In the genomic region with DNA sequence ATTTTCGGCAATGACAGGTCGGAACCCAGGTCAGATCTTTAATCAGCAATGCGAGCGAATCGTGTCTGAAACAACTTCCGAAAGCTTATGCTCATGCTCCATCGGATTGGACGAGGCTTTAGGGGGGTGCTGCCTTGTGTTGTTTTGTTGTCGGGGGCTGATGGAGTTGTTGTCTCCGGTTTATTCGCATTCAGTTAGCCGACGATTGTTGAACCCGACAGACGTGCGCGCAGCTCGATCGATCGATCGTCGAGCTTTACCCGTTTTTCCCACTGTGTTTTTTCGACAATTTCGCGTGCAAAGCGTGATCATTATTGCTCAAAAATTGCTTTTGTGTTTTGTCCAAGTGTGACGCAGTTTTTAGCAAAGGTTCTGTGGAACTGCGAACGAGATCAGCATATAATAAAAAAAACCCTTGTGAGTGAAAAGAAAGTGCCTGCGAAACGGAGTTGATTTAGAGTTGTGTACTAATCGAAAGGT, we compare ENCODE assay signal across 2 fruit fly cellular contexts.
TF ChIP-seq lines count a peak whose summit lies in the region.

CG17834 (plus strand) TSS at position 191 of the 480 bp plus-strand sequence.

TF ChIP-seq in whole organism, embryonic, 481 proteins besides CTCF, POLR2A, EP300 and RAD21 (continued from another document and continues in another):
- TF ChIP-seq yki (optimal IDR thresholded peaks at IDR 0.05; lab: Kevin White, UChicago) (no peak), CG6765 (GFP tag; optimal IDR thresholded peaks at IDR 0.05; lab: Kevin White, UChicago) (peak; percentile 40), stc (GFP tag; IDR thresholded peaks at IDR 0.05; lab: Robert Waterston, UW) (peak; percentile 25; the same call in 1 of the 2 replicates), NK7.1 (GFP tag; optimal IDR thresholded peaks at IDR 0.05; lab: Kevin White, UChicago) (no peak), NC2β (GFP tag; optimal IDR thresholded peaks at IDR 0.05; lab: Kevin White, UChicago) (no peak), ara (GFP tag; IDR thresholded peaks at IDR 0.05; lab: Robert Waterston, UW) (peak; percentile 13; the same call in 1 of the 2 replicates), CG34422 (GFP tag; IDR thresholded peaks at IDR 0.05; lab: Robert Waterston, UW) (peak; percentile 32; the same call in 1 of the 3 replicates), CG9932 (GFP tag; IDR thresholded peaks at IDR 0.05; lab: Robert Waterston, UW) (0 out of 2 replicates have a peak, but pooled peaks have one; percentile 16), da (GFP tag; optimal IDR thresholded peaks at IDR 0.05; lab: Kevin White, UChicago) (no peak), NFAT (GFP tag; IDR thresholded peaks at IDR 0.05; lab: Robert Waterston, UW) (peak; percentile 43; the same call in 1 of the 2 replicates), mirr (GFP tag; optimal IDR thresholded peaks at IDR 0.05; lab: Kevin White, UChicago) (peak; percentile 80), ato (GFP tag; IDR thresholded peaks at IDR 0.05; lab: Robert Waterston, UW; ENCODE audit: partially characterized antibody) (no peak), Hr78 (GFP tag; optimal IDR thresholded peaks at IDR 0.05; lab: Kevin White, UChicago) (peak in 1 of 2 experiments; percentile 85), Adf1 (GFP tag; IDR thresholded peaks at IDR 0.05; lab: Robert Waterston, UW) (peak; percentile 22; the same call in 1 of the 2 replicates), eyg (GFP tag; optimal IDR thresholded peaks at IDR 0.05; lab: Kevin White, UChicago) (no peak), CG7372 (GFP tag; IDR thresholded peaks at IDR 0.05; lab: Robert Waterston, UW) (no peak), vvl (GFP tag; IDR thresholded peaks at IDR 0.05; lab: Robert Waterston, UW) (0 out of 2 replicates have a peak, but pooled peaks have one; percentile 26), HHEX (GFP tag; optimal IDR thresholded peaks at IDR 0.05; lab: Kevin White, UChicago) (peak; percentile 16), Nf-YC (tag; optimal IDR thresholded peaks at IDR 0.05; lab: Kevin White, UChicago) (peak; percentile 77), ttk (GFP tag; IDR thresholded peaks at IDR 0.05; lab: Robert Waterston, UW) (peak; percentile 22; the same call in 1 of the 2 replicates), gro (GFP tag; optimal IDR thresholded peaks at IDR 0.05; lab: Kevin White, UChicago) (no peak), Oaz (GFP tag; IDR thresholded peaks at IDR 0.05; lab: Robert Waterston, UW) (0 out of 2 replicates have a peak, but pooled peaks have one; percentile 12), Spps (tag; optimal IDR thresholded peaks at IDR 0.05; lab: Kevin White, UChicago) (no peak), CG16779 (GFP tag; IDR thresholded peaks at IDR 0.05; lab: Robert Waterston, UW) (no peak), CG10431 (GFP tag; optimal IDR thresholded peaks at IDR 0.05; lab: Kevin White, UChicago) (no peak), otp (GFP tag; IDR thresholded peaks at IDR 0.05; lab: Robert Waterston, UW) (peak; percentile 70; the same call in 2 of the 3 replicates), gfzf (GFP tag; optimal IDR thresholded peaks at IDR 0.05; lab: Kevin White, UChicago) (no peak), trh (GFP tag; optimal IDR thresholded peaks at IDR 0.05; lab: Kevin White, UChicago) (no peak), CG8281 (tag; optimal IDR thresholded peaks at IDR 0.05; lab: Kevin White, UChicago) (no peak), ems (GFP tag; optimal IDR thresholded peaks at IDR 0.05; lab: Kevin White, UChicago) (no peak), CG17829 (tag; optimal IDR thresholded peaks at IDR 0.05; lab: Kevin White, UChicago) (no peak), Bgb (GFP tag; IDR thresholded peaks at IDR 0.05; lab: Robert Waterston, UW; ENCODE audit: partially characterized antibody) (peak; percentile 48; the same call in 1 of the 2 replicates), CG12769 (tag; optimal IDR thresholded peaks at IDR 0.05; lab: Kevin White, UChicago) (peak; percentile 59), Dbx (GFP tag; IDR thresholded peaks at IDR 0.05; lab: Robert Waterston, UW) (peak; percentile 21; the same call in 1 of the 3 replicates), Side (GFP tag; optimal IDR thresholded peaks at IDR 0.05; lab: Kevin White, UChicago) (no peak), Mes4 (GFP tag; optimal IDR thresholded peaks at IDR 0.05; lab: Kevin White, UChicago) (no peak), CG1602 (GFP tag; optimal IDR thresholded peaks at IDR 0.05; lab: Kevin White, UChicago) (no peak), tio (GFP tag; optimal IDR thresholded peaks at IDR 0.05; lab: Kevin White, UChicago) (no peak), grn (GFP tag; optimal IDR thresholded peaks at IDR 0.05; lab: Kevin White, UChicago) (peak; percentile 20), D19A (tag; optimal IDR thresholded peaks at IDR 0.05; lab: Kevin White, UChicago) (no peak), Vsx1 (GFP tag; optimal IDR thresholded peaks at IDR 0.05; lab: Kevin White, UChicago) (no peak), Aef1 (GFP tag; IDR thresholded peaks at IDR 0.05; lab: Robert Waterston, UW) (0 out of 3 replicates have a peak, but pooled peaks have one; percentile 16), MBD-R2 (GFP tag; IDR thresholded peaks at IDR 0.05; lab: Robert Waterston, UW) (no peak), CG7987 (GFP tag; optimal IDR thresholded peaks at IDR 0.05; lab: Kevin White, UChicago) (peak; percentile 29), sens (GFP tag; lab: Kevin White, UChicago) (peak; percentile 64), Jarid2 (GFP tag; optimal IDR thresholded peaks at IDR 0.05; lab: Kevin White, UChicago) (peak; percentile 88), crol (GFP tag; IDR thresholded peaks at IDR 0.05; lab: Robert Waterston, UW) (peak; percentile 77), dimm (GFP tag; IDR thresholded peaks at IDR 0.05; lab: Robert Waterston, UW) (no peak), Abd-B (GFP tag; optimal IDR thresholded peaks at IDR 0.05; lab: Kevin White, UChicago) (no peak), CG11695 (GFP tag; IDR thresholded peaks at IDR 0.05; lab: Robert Waterston, UW) (peak; percentile 30; the same call in 1 of the 3 replicates), psq (GFP tag; optimal IDR thresholded peaks at IDR 0.05; lab: Kevin White, UChicago) (no peak), CG10543 (GFP tag; optimal IDR thresholded peaks at IDR 0.05; lab: Kevin White, UChicago) (peak; percentile 61), CG2120 (GFP tag; optimal IDR thresholded peaks at IDR 0.05; lab: Kevin White, UChicago) (no peak), CG9215 (GFP tag; IDR thresholded peaks at IDR 0.05; lab: Robert Waterston, UW) (no peak), Eip74EF (GFP tag; optimal IDR thresholded peaks at IDR 0.05; lab: Kevin White, UChicago) (peak in 1 of 2 experiments; percentile 33), CG15514 (GFP tag; optimal IDR thresholded peaks at IDR 0.05; lab: Kevin White, UChicago) (peak; percentile 7), CG6791 (GFP tag; IDR thresholded peaks at IDR 0.05; lab: Robert Waterston, UW; ENCODE audit: partially characterized antibody) (no peak), CG13296 (GFP tag; optimal IDR thresholded peaks at IDR 0.05; lab: Kevin White, UChicago) (peak; percentile 30), caup (GFP tag; optimal IDR thresholded peaks at IDR 0.05; lab: Kevin White, UChicago; ENCODE audit: severe bottlenecking) (peak; percentile 40), Med (GFP tag; lab: Kevin White, UChicago) (peak; percentile 70), pnt (GFP tag; optimal IDR thresholded peaks at IDR 0.05; lab: Kevin White, UChicago) (no peak)

TF ChIP-seq in whole organism, prepupa, 60 proteins besides CTCF, POLR2A, EP300 and RAD21 (continued from another document):
- TF ChIP-seq CG9139 (GFP tag; optimal IDR thresholded peaks at IDR 0.05; lab: Kevin White, UChicago) (no peak), OdsH (GFP tag; optimal IDR thresholded peaks at IDR 0.05; lab: Kevin White, UChicago) (no peak), acj6 (GFP tag; optimal IDR thresholded peaks at IDR 0.05; lab: Kevin White, UChicago) (no peak), CG11294 (GFP tag; IDR thresholded peaks at IDR 0.05; lab: Robert Waterston, UW) (no peak), Lpt (GFP tag; optimal IDR thresholded peaks at IDR 0.05; lab: Kevin White, UChicago) (no peak), salr (GFP tag; optimal IDR thresholded peaks at IDR 0.05; lab: Kevin White, UChicago) (no peak), Hr4 (GFP tag; optimal IDR thresholded peaks at IDR 0.05; lab: Kevin White, UChicago) (no peak), ss (GFP tag; optimal IDR thresholded peaks at IDR 0.05; lab: Kevin White, UChicago) (peak; percentile 13 to 41), lz (GFP tag; optimal IDR thresholded peaks at IDR 0.05; lab: Kevin White, UChicago) (no peak), CG1621 (tag; optimal IDR thresholded peaks at IDR 0.05; lab: Kevin White, UChicago) (peak; percentile 25), CG31627 (GFP tag; optimal IDR thresholded peaks at IDR 0.05; lab: Kevin White, UChicago) (no peak), CG10669 (GFP tag; optimal IDR thresholded peaks at IDR 0.05; lab: Kevin White, UChicago) (no peak), CG4318 (GFP tag; optimal IDR thresholded peaks at IDR 0.05; lab: Kevin White, UChicago) (no peak), CG8119 (GFP tag; IDR thresholded peaks at IDR 0.05; lab: Robert Waterston, UW) (peak; percentile 50; the same call in 2 of the 3 replicates), CG34406 (GFP tag; optimal IDR thresholded peaks at IDR 0.05; lab: Kevin White, UChicago) (no peak), CG3032 (tag; optimal IDR thresholded peaks at IDR 0.05; lab: Kevin White, UChicago) (no peak), net (GFP tag; optimal IDR thresholded peaks at IDR 0.05; lab: Kevin White, UChicago) (peak; percentile 32), CG10631 (GFP tag; optimal IDR thresholded peaks at IDR 0.05; lab: Kevin White, UChicago) (no peak), CG8632 (GFP tag; optimal IDR thresholded peaks at IDR 0.05; lab: Kevin White, UChicago) (no peak), Eip75B (GFP tag; optimal IDR thresholded peaks at IDR 0.05; lab: Kevin White, UChicago) (no peak), svp (GFP tag; lab: Kevin White, UChicago) (peak; percentile 86), pdm3 (GFP tag; optimal IDR thresholded peaks at IDR 0.05; lab: Kevin White, UChicago) (no peak), Met (GFP tag; optimal IDR thresholded peaks at IDR 0.05; lab: Kevin White, UChicago) (no peak), Hr39 (GFP tag; optimal IDR thresholded peaks at IDR 0.05; lab: Kevin White, UChicago) (no peak), Blimp-1 (GFP tag; optimal IDR thresholded peaks at IDR 0.05; lab: Kevin White, UChicago) (peak; percentile 68), CG7368 (GFP tag; optimal IDR thresholded peaks at IDR 0.05; lab: Kevin White, UChicago) (no peak), Hr38 (GFP tag; optimal IDR thresholded peaks at IDR 0.05; lab: Kevin White, UChicago) (no peak), dac (GFP tag; optimal IDR thresholded peaks at IDR 0.05; lab: Kevin White, UChicago) (no peak), Ets96B (tag; optimal IDR thresholded peaks at IDR 0.05; lab: Kevin White, UChicago) (no peak), Sox15 (GFP tag; optimal IDR thresholded peaks at IDR 0.05; lab: Kevin White, UChicago) (no peak), Ets21C (GFP tag; optimal IDR thresholded peaks at IDR 0.05; lab: Kevin White, UChicago) (no peak), spab (GFP tag; optimal IDR thresholded peaks at IDR 0.05; lab: Kevin White, UChicago) (no peak), achi (GFP tag; optimal IDR thresholded peaks at IDR 0.05; lab: Kevin White, UChicago) (no peak), fd59A (GFP tag; optimal IDR thresholded peaks at IDR 0.05; lab: Kevin White, UChicago) (no peak), Sox102F (GFP tag; optimal IDR thresholded peaks at IDR 0.05; lab: Kevin White, UChicago) (no peak), esn (GFP tag; optimal IDR thresholded peaks at IDR 0.05; lab: Kevin White, UChicago) (peak; percentile 11), Eip78C (GFP tag; lab: Kevin White, UChicago) (peak; percentile 70), CG6163 (GFP tag; IDR thresholded peaks at IDR 0.05; lab: Robert Waterston, UW) (peak; percentile 68; the same call in 2 of the 3 replicates), CG16779 (tag; optimal IDR thresholded peaks at IDR 0.05; lab: Kevin White, UChicago) (no peak), eg (GFP tag; IDR thresholded peaks at IDR 0.05; lab: Robert Waterston, UW) (no peak; the same call in 1 of the 3 replicates)
